Worm (Caenorhabditis elegans) whole organism, mixed stage, embryonic: ENCODE measurements around the gene R01H10.4.

Source experiments
- M03D4.4 ChIP-seq: sonication (generic microtip); optimal IDR thresholded peaks from 2 replicates; lab custom pipeline; 2017; ENCODE audit warnings: mild to moderate bottlenecking, missing genetic modification characterization, missing compliant biosample characterization
- bed-3 ChIP-seq: fragments of 200-800 bp; sonication (Bioruptor generic); optimal IDR thresholded peaks from 3 replicates; lab custom pipeline; 2018; ENCODE audit warnings: mild to moderate bottlenecking, missing genetic modification characterization, moderate library complexity, missing compliant biosample characterization
- blmp-1 ChIP-seq: fragments of 150-350 bp; optimal IDR thresholded peaks from 2 replicates; lab custom pipeline; 2014; ENCODE audit warnings: missing biosample characterization, missing genetic modification characterization
- ceh-39 ChIP-seq: fragments of 150-350 bp; optimal IDR thresholded peaks from 2 replicates; lab custom pipeline; 2014; ENCODE audit warnings: missing biosample characterization, missing genetic modification characterization
- ceh-43 ChIP-seq: fragments of 200-800 bp; sonication (Bioruptor generic); optimal IDR thresholded peaks from 2 replicates; lab custom pipeline; 2018; ENCODE audit warnings: mild to moderate bottlenecking, missing genetic modification characterization, moderate library complexity, missing compliant biosample characterization
- ceh-83 ChIP-seq: fragments of 200-800 bp; sonication (Bioruptor generic); optimal IDR thresholded peaks from 2 replicates; lab custom pipeline; 2018; ENCODE audit warnings: mild to moderate bottlenecking, missing genetic modification characterization, missing compliant biosample characterization
- ces-1 ChIP-seq: fragments of 150-350 bp; optimal IDR thresholded peaks from 2 replicates; lab custom pipeline; 2014; ENCODE audit warnings: missing biosample characterization, missing genetic modification reagents, missing genetic modification characterization
- cnd-1 ChIP-seq: fragments of 200-800 bp; sonication (Bioruptor generic); optimal IDR thresholded peaks from 2 replicates; lab custom pipeline; 2018; ENCODE audit warnings: mild to moderate bottlenecking, missing genetic modification characterization, missing compliant biosample characterization
- drap-1 ChIP-seq: fragments of 200-800 bp; sonication (Bioruptor generic); optimal IDR thresholded peaks from 3 replicates; lab custom pipeline; 2018; ENCODE audit warnings: mild to moderate bottlenecking, missing genetic modification characterization, missing compliant biosample characterization
- elt-1 ChIP-seq: sonication (generic microtip); optimal IDR thresholded peaks from 2 replicates; lab custom pipeline; 2017; ENCODE audit warnings: missing genetic modification characterization, mild to moderate bottlenecking, missing compliant biosample characterization, antibody characterized with exemption, moderate library complexity, borderline replicate concordance; ENCODE audit not compliant: insufficient read depth
- elt-3 ChIP-seq: fragments of 150-350 bp; optimal IDR thresholded peaks from 2 replicates; lab custom pipeline; 2014; ENCODE audit warnings: missing biosample characterization, missing genetic modification characterization
- flh-1 ChIP-seq: fragments of 200-800 bp; sonication (Bioruptor generic); optimal IDR thresholded peaks from 2 replicates; lab custom pipeline; 2018; ENCODE audit warnings: mild to moderate bottlenecking, missing genetic modification characterization, moderate library complexity, missing compliant biosample characterization
- ham-2 ChIP-seq: fragments of 200-800 bp; sonication (Bioruptor generic); optimal IDR thresholded peaks from 2 replicates; lab custom pipeline; 2018; ENCODE audit warnings: mild to moderate bottlenecking, missing genetic modification characterization, missing compliant biosample characterization
- hlh-1 ChIP-seq: fragments of 150-350 bp; optimal IDR thresholded peaks from 2 replicates; lab custom pipeline; 2014; ENCODE audit warnings: missing biosample characterization, missing genetic modification reagents, missing genetic modification characterization
- lin-13 ChIP-seq: fragments of 150-350 bp; optimal IDR thresholded peaks from 2 replicates; lab custom pipeline; 2014; ENCODE audit warnings: missing biosample characterization, missing genetic modification characterization
- lin-32 ChIP-seq: fragments of 200-800 bp; sonication (Bioruptor generic); optimal IDR thresholded peaks from 2 replicates; lab custom pipeline; 2018; ENCODE audit warnings: mild to moderate bottlenecking, missing genetic modification characterization, missing compliant biosample characterization
- lsy-2 ChIP-seq: fragments of 150-350 bp; optimal IDR thresholded peaks from 2 replicates; lab custom pipeline; 2014; ENCODE audit warnings: missing biosample characterization, missing genetic modification characterization
- mab-5 ChIP-seq: fragments of 150-350 bp; optimal IDR thresholded peaks from 2 replicates; lab custom pipeline; 2014; ENCODE audit warnings: missing biosample characterization, missing genetic modification characterization
- mep-1 ChIP-seq: fragments of 150-350 bp; optimal IDR thresholded peaks from 2 replicates; lab custom pipeline; 2017; ENCODE audit warnings: missing biosample characterization, missing genetic modification reagents, missing genetic modification characterization, inconsistent platforms
- mls-2 ChIP-seq: sonication (generic microtip); optimal IDR thresholded peaks from 2 replicates; lab custom pipeline; 2016; ENCODE audit warnings: mild to moderate bottlenecking, missing genetic modification characterization, moderate library complexity, missing compliant biosample characterization
- nhr-12 ChIP-seq: fragments of 150-350 bp; optimal IDR thresholded peaks from 2 replicates; lab custom pipeline; 2014; ENCODE audit warnings: missing biosample characterization, missing genetic modification characterization
- nhr-2 ChIP-seq: fragments of 150-350 bp; optimal IDR thresholded peaks from 2 replicates; lab custom pipeline; 2014; ENCODE audit warnings: missing biosample characterization, missing genetic modification characterization
- nhr-237 ChIP-seq: fragments of 150-350 bp; optimal IDR thresholded peaks from 2 replicates; lab custom pipeline; 2014; ENCODE audit warnings: missing biosample characterization, missing genetic modification characterization
- nhr-76 ChIP-seq: sonication (generic microtip); optimal IDR thresholded peaks from 2 replicates; lab custom pipeline; 2017; ENCODE audit warnings: missing biosample characterization, missing genetic modification characterization
- pha-4 ChIP-seq: fragments of 150-350 bp; optimal IDR thresholded peaks from 2 replicates; lab custom pipeline; 2018; ENCODE audit warnings: missing biosample characterization, missing genetic modification reagents, missing genetic modification characterization
- sem-2 ChIP-seq: fragments of 200-800 bp; sonication (Bioruptor generic); optimal IDR thresholded peaks from 2 replicates; lab custom pipeline; 2018; ENCODE audit warnings: mild to moderate bottlenecking, missing genetic modification characterization, missing compliant biosample characterization
- snpc-4 ChIP-seq: fragments of 150-350 bp; optimal IDR thresholded peaks from 2 replicates; lab custom pipeline; 2014; ENCODE audit warnings: missing biosample characterization, missing genetic modification characterization
- sptf-1 ChIP-seq: sonication (generic microtip); optimal IDR thresholded peaks from 2 replicates; lab custom pipeline; 2017; ENCODE audit warnings: mild to moderate bottlenecking, missing genetic modification characterization, moderate library complexity, missing compliant biosample characterization
- tbx-8 ChIP-seq: fragments of 200-800 bp; sonication (Bioruptor generic); optimal IDR thresholded peaks from 2 replicates; lab custom pipeline; 2018; ENCODE audit warnings: mild to moderate bottlenecking, missing genetic modification characterization, moderate library complexity, missing compliant biosample characterization
- unc-120 ChIP-seq: sonication (generic microtip); optimal IDR thresholded peaks from 2 replicates; lab custom pipeline; 2017; ENCODE audit warnings: missing genetic modification characterization, missing compliant biosample characterization; ENCODE audit not compliant: poor library complexity, severe bottlenecking
- unc-39 ChIP-seq: fragments of 150-350 bp; optimal IDR thresholded peaks from 2 replicates; lab custom pipeline; 2014; ENCODE audit warnings: missing biosample characterization, missing genetic modification characterization
- unc-62 ChIP-seq: fragments of 150-350 bp; optimal IDR thresholded peaks from 2 replicates; lab custom pipeline; 2014; ENCODE audit warnings: missing biosample characterization, missing genetic modification reagents, missing genetic modification characterization
- zip-8 ChIP-seq: fragments of 150-350 bp; optimal IDR thresholded peaks from 2 replicates; lab custom pipeline; 2014; ENCODE audit warnings: missing biosample characterization, missing genetic modification characterization
- ztf-11 ChIP-seq: fragments of 150-350 bp; optimal IDR thresholded peaks from 2 replicates; lab custom pipeline; 2014; ENCODE audit warnings: missing biosample characterization, missing genetic modification characterization

The R01H10.4 gene

DNA sequence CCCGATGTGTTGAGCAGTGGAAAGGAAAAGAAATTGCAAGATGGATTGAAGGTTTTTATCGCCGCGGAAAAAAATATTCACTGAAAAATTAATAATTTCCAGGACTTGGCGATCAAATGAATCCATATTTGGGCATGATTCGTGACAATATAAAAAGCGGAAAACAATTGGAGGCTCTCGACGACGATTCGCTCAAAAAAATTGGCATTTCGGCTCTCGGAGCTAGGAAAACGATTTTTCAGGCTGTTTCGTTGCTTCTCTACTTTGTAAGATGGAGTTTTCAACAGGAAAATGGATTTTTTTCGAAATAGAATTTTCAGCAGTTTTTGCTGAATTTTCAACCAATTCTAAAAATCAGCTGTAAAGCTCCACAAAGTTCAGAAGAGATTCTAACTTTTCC lies 17.2 kb downstream of the R01H10.4 start:
- no peak for TF ChIP-seq bed-3 (GFP tag; lab: Kevin White, UChicago)
- TF ChIP-seq drap-1 (GFP tag; lab: Kevin White, UChicago) = no peak
- no peak for TF ChIP-seq ceh-39 (tag; lab: Kevin White, UChicago)
- TF ChIP-seq mep-1 (tag; lab: Kevin White, UChicago) = no peak
- no peak for TF ChIP-seq mab-5 (tag; lab: Kevin White, UChicago)
- no peak for TF ChIP-seq cnd-1 (tag; lab: Kevin White, UChicago)
- TF ChIP-seq unc-120 (tag; lab: Kevin White, UChicago) = no peak
- TF ChIP-seq ham-2 (GFP tag; lab: Kevin White, UChicago) = no peak
- no peak for TF ChIP-seq sem-2
- no peak for TF ChIP-seq unc-39 (tag; lab: Kevin White, UChicago)
- TF ChIP-seq hlh-1 (tag; lab: Kevin White, UChicago) = no peak
- no peak for TF ChIP-seq ceh-43 (GFP tag; lab: Kevin White, UChicago)
- no peak for TF ChIP-seq blmp-1 (tag; lab: Kevin White, UChicago)
- no peak for TF ChIP-seq pha-4

DNA sequence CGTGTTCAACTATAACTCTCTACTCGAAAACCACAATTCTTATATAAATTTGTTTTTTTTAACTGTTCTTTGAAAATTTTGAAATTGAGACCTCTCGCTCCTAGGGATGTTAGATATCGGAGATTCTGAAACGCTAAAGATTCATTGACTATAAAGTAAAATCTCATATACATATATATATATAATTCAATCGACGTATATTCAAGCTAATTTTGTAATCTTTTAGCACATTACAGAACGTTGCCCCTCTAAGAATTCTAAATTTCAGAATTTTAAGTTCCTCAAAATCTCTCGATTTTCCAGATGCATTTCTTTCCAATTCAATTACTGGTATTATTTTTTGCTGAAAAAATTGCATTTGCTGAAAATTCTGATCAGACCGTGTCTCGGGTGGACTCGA lies 24.2 kb downstream of the R01H10.4 start, which contains the start of gene pad-2:
pad-2 (plus strand) TSS at position 301 of the 400 bp plus-strand sequence.
- no peak for TF ChIP-seq snpc-4
- no peak for TF ChIP-seq M03D4.4 (tag; lab: Kevin White, UChicago)
- TF ChIP-seq hlh-1 (tag; lab: Kevin White, UChicago) = no peak
- TF ChIP-seq nhr-12 = no peak
- no peak for TF ChIP-seq nhr-2 (tag; lab: Kevin White, UChicago)
- TF ChIP-seq blmp-1 (tag; lab: Kevin White, UChicago) = no peak
- TF ChIP-seq unc-62 (GFP tag; lab: Kevin White, UChicago) = no peak
- TF ChIP-seq sem-2 = no peak
- TF ChIP-seq tbx-8 (GFP tag; lab: Kevin White, UChicago) = no peak
- no peak for TF ChIP-seq unc-39 (tag; lab: Kevin White, UChicago)
- TF ChIP-seq zip-8 (tag; lab: Kevin White, UChicago) = no peak
- no peak for TF ChIP-seq pha-4
- TF ChIP-seq nhr-76 = no peak

DNA sequence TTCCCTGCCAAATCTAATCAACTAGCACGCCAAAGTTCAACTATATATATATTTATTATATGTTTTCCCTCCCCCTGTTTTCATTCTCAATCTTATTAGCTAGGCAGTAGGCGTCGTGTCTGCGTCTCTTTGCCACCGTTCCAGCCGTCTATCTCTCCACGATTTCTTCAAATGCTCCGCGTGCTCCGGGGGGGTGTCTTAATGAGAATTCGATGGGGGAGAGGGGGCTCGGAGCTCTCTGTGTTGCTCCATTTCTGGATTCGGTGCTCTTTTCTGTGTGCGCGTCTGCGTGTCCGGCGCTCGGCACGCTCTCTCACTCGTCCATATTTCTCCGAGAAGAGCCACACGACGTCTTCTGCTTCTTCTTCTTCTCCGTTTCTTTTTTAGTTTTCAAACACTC lies 29.6 kb downstream of the R01H10.4 start:
- TF ChIP-seq ces-1 = peak; percentile 99
- no peak for TF ChIP-seq flh-1 (GFP tag; lab: Kevin White, UChicago)
- no peak for TF ChIP-seq ceh-43 (GFP tag; lab: Kevin White, UChicago)
- peak; percentile 0 for TF ChIP-seq lsy-2 (tag; lab: Kevin White, UChicago)
- peak; percentile 68 for TF ChIP-seq unc-120 (tag; lab: Kevin White, UChicago)
- TF ChIP-seq mep-1 (tag; lab: Kevin White, UChicago) = no peak
- TF ChIP-seq elt-1 = no peak
- TF ChIP-seq mls-2 = peak; percentile 69
- TF ChIP-seq elt-3 = no peak
- no peak for TF ChIP-seq ceh-83 (GFP tag; lab: Kevin White, UChicago)
- TF ChIP-seq lin-13 (tag; lab: Kevin White, UChicago) = no peak
- TF ChIP-seq hlh-1 (tag; lab: Kevin White, UChicago) = no peak
- TF ChIP-seq M03D4.4 (tag; lab: Kevin White, UChicago) = peak; percentile 38
- peak; percentile 45 for TF ChIP-seq sptf-1 (tag; lab: Kevin White, UChicago)

DNA sequence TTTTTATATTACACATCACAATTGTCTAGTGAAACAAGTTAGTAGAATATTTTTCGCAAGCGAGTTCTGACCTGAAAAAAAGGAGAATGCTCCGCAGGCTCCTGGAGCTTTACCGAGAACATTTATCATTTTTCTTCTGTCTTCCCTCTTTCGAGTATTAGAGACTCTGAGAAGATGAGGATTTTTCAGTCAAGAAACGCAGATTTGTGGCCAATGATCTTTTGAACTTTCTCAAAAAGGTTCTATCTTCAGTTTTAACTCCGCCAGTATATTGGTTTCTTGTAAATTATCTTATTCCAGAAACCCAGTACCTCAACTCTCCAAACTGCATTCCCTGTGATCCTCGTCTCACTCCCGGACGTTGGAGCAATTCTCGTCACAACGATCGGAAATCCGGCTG lies 31.0 kb downstream of the R01H10.4 start, which contains the start of gene K10G9.2:
K10G9.2 (plus strand) TSS at position 301 of the 400 bp plus-strand sequence.
- no peak for TF ChIP-seq M03D4.4 (tag; lab: Kevin White, UChicago)
- no peak for TF ChIP-seq hlh-1 (tag; lab: Kevin White, UChicago)
- no peak for TF ChIP-seq pha-4
- no peak for TF ChIP-seq ces-1
- no peak for TF ChIP-seq cnd-1 (tag; lab: Kevin White, UChicago)
- TF ChIP-seq lin-32 (GFP tag; lab: Kevin White, UChicago) = no peak
- TF ChIP-seq ztf-11 (tag; lab: Kevin White, UChicago) = no peak
- no peak for TF ChIP-seq sem-2
- no peak for TF ChIP-seq mls-2
- no peak for TF ChIP-seq nhr-237 (tag; lab: Kevin White, UChicago)
- TF ChIP-seq nhr-2 (tag; lab: Kevin White, UChicago) = no peak
- no peak for TF ChIP-seq tbx-8 (GFP tag; lab: Kevin White, UChicago)
- no peak for TF ChIP-seq drap-1 (GFP tag; lab: Kevin White, UChicago)
- no peak for TF ChIP-seq lsy-2 (tag; lab: Kevin White, UChicago)
- no peak for TF ChIP-seq ceh-39 (tag; lab: Kevin White, UChicago)
